Worm (Caenorhabditis elegans) whole organism, L3 larva: ENCODE measurements around the gene flp-11.

Experiments used
- ZK546.5 ChIP-seq: sonication (generic microtip); optimal IDR thresholded peaks from 2 replicates; lab custom pipeline; 2017; ENCODE audit warnings: missing biosample characterization, missing genetic modification characterization
- aly-2 ChIP-seq: fragments of 150-350 bp; optimal IDR thresholded peaks from 2 replicates; lab custom pipeline; 2014; ENCODE audit warnings: missing biosample characterization, missing genetic modification characterization
- ceh-16 ChIP-seq: sonication (generic microtip); optimal IDR thresholded peaks from 2 replicates; lab custom pipeline; 2017; ENCODE audit warnings: missing biosample characterization, missing genetic modification characterization
- ceh-28 ChIP-seq: fragments of 150-350 bp; optimal IDR thresholded peaks from 2 replicates; lab custom pipeline; 2014; ENCODE audit warnings: missing biosample characterization, missing genetic modification reagents, missing genetic modification characterization
- ceh-82 ChIP-seq: fragments of 150-350 bp; optimal IDR thresholded peaks from 2 replicates; lab custom pipeline; 2014; ENCODE audit warnings: missing biosample characterization, missing genetic modification characterization
- ceh-9 ChIP-seq: sonication (generic microtip); optimal IDR thresholded peaks from 2 replicates; lab custom pipeline; 2018; ENCODE audit warnings: missing biosample characterization, missing genetic modification characterization
- daf-12 ChIP-seq: fragments of 150-350 bp; optimal IDR thresholded peaks from 2 replicates; lab custom pipeline; 2014; ENCODE audit warnings: missing biosample characterization, missing genetic modification reagents, missing genetic modification characterization
- egl-5 ChIP-seq: fragments of 150-350 bp; optimal IDR thresholded peaks from 2 replicates; lab custom pipeline; 2017; ENCODE audit warnings: missing biosample characterization, missing genetic modification reagents, missing genetic modification characterization, inconsistent platforms
- elt-2 ChIP-seq: sonication (generic microtip); optimal IDR thresholded peaks from 2 replicates; lab custom pipeline; 2016; ENCODE audit warnings: missing genetic modification reagents, mild to moderate bottlenecking, missing genetic modification characterization, missing compliant biosample characterization
- elt-3 ChIP-seq, 3 experiments: fragments of 150-350 bp in 1 of 3; sonication (generic microtip) in 2 of 3; optimal IDR thresholded peaks; 2 replicates in 2 of 3; 4 replicates in 1 of 3; lab custom pipeline; 2014 to 2017; ENCODE audit warnings: missing biosample characterization in 3 of 3, missing genetic modification characterization in 3 of 3
- fkh-10 ChIP-seq: sonication (generic microtip); optimal IDR thresholded peaks from 2 replicates; lab custom pipeline; 2017; ENCODE audit warnings: missing biosample characterization, missing genetic modification reagents, missing genetic modification characterization
- fkh-2 ChIP-seq: fragments of 150-350 bp; optimal IDR thresholded peaks from 2 replicates; lab custom pipeline; 2014; ENCODE audit warnings: missing biosample characterization, missing genetic modification reagents, missing genetic modification characterization
- fos-1 ChIP-seq: fragments of 150-350 bp; optimal IDR thresholded peaks from 2 replicates; lab custom pipeline; 2014; ENCODE audit warnings: missing biosample characterization, missing genetic modification characterization
- hmg-11 ChIP-seq: sonication (generic microtip); optimal IDR thresholded peaks from 2 replicates; lab custom pipeline; 2016; ENCODE audit warnings: missing genetic modification characterization, missing compliant biosample characterization
- jun-1 ChIP-seq: fragments of 150-350 bp; optimal IDR thresholded peaks from 2 replicates; lab custom pipeline; 2014; ENCODE audit warnings: missing biosample characterization, missing genetic modification reagents, missing genetic modification characterization
- lin-15B ChIP-seq: fragments of 150-350 bp; optimal IDR thresholded peaks from 2 replicates; lab custom pipeline; 2014; ENCODE audit warnings: missing biosample characterization, missing genetic modification characterization
- lin-39 ChIP-seq: fragments of 150-350 bp; optimal IDR thresholded peaks from 2 replicates; lab custom pipeline; 2018; ENCODE audit warnings: missing biosample characterization, missing genetic modification reagents, missing genetic modification characterization
- lsy-12 ChIP-seq: sonication (generic microtip); optimal IDR thresholded peaks from 2 replicates; lab custom pipeline; 2016; ENCODE audit warnings: mild to moderate bottlenecking, missing genetic modification characterization, missing compliant biosample characterization
- mdl-1 ChIP-seq: fragments of 150-350 bp; optimal IDR thresholded peaks from 2 replicates; lab custom pipeline; 2014; ENCODE audit warnings: missing biosample characterization, missing genetic modification characterization
- mml-1 ChIP-seq: fragments of 150-350 bp; sonication (generic microtip); optimal IDR thresholded peaks from 3 replicates; lab custom pipeline; 2014; ENCODE audit warnings: missing biosample characterization, missing genetic modification characterization
- nfya-1 ChIP-seq: sonication (generic microtip); optimal IDR thresholded peaks from 2 replicates; lab custom pipeline; 2017; ENCODE audit warnings: missing genetic modification characterization, mild to moderate bottlenecking, missing compliant biosample characterization, antibody characterized with exemption, moderate library complexity; ENCODE audit not compliant: insufficient read depth
- nhr-11 ChIP-seq: fragments of 150-350 bp; optimal IDR thresholded peaks from 2 replicates; lab custom pipeline; 2014; ENCODE audit warnings: missing biosample characterization, missing genetic modification characterization
- nhr-12 ChIP-seq: fragments of 150-350 bp; optimal IDR thresholded peaks from 2 replicates; lab custom pipeline; 2014; ENCODE audit warnings: missing biosample characterization, missing genetic modification characterization
- nhr-23 ChIP-seq: fragments of 150-350 bp; optimal IDR thresholded peaks from 2 replicates; lab custom pipeline; 2014; ENCODE audit warnings: missing biosample characterization, missing genetic modification reagents, missing genetic modification characterization
- nhr-25 ChIP-seq: sonication (generic microtip); optimal IDR thresholded peaks from 2 replicates; lab custom pipeline; 2017; ENCODE audit warnings: missing biosample characterization, missing genetic modification characterization
- nhr-28 ChIP-seq: fragments of 150-350 bp; optimal IDR thresholded peaks from 2 replicates; lab custom pipeline; 2014; ENCODE audit warnings: missing biosample characterization, missing genetic modification characterization
- nhr-43 ChIP-seq: sonication (generic microtip); optimal IDR thresholded peaks from 2 replicates; lab custom pipeline; 2016; ENCODE audit warnings: mild to moderate bottlenecking, missing genetic modification characterization, missing compliant biosample characterization; ENCODE audit not compliant: poor library complexity, severe bottlenecking
- nhr-67 ChIP-seq: fragments of 150-350 bp; optimal IDR thresholded peaks from 2 replicates; lab custom pipeline; 2014; ENCODE audit warnings: missing biosample characterization, missing genetic modification characterization
- nhr-76 ChIP-seq: fragments of 150-350 bp; sonication (generic microtip); optimal IDR thresholded peaks from 5 replicates; lab custom pipeline; 2014; ENCODE audit warnings: missing biosample characterization, missing genetic modification characterization
- nhr-77 ChIP-seq: fragments of 150-350 bp; optimal IDR thresholded peaks from 2 replicates; lab custom pipeline; 2014; ENCODE audit warnings: missing biosample characterization, missing genetic modification characterization
- pha-4 ChIP-seq: fragments of 150-350 bp; optimal IDR thresholded peaks from 2 replicates; lab custom pipeline; 2014; ENCODE audit warnings: missing biosample characterization, missing genetic modification reagents, missing genetic modification characterization
- pqm-1 ChIP-seq: fragments of 150-350 bp; optimal IDR thresholded peaks from 2 replicates; lab custom pipeline; 2017; ENCODE audit warnings: missing biosample characterization, missing genetic modification characterization, inconsistent platforms
- sea-2 ChIP-seq: fragments of 150-350 bp; sonication (generic microtip); optimal IDR thresholded peaks from 4 replicates; lab custom pipeline; 2014; ENCODE audit warnings: missing biosample characterization, missing genetic modification reagents, missing genetic modification characterization
- skn-1 ChIP-seq: fragments of 150-350 bp; optimal IDR thresholded peaks from 2 replicates; lab custom pipeline; 2014; ENCODE audit warnings: missing biosample characterization, missing genetic modification characterization
- snpc-4 ChIP-seq: fragments of 150-350 bp; optimal IDR thresholded peaks from 2 replicates; lab custom pipeline; 2014; ENCODE audit warnings: missing biosample characterization, missing genetic modification characterization
- tbx-2 ChIP-seq: sonication (generic microtip); optimal IDR thresholded peaks from 2 replicates; lab custom pipeline; 2016; ENCODE audit warnings: mild to moderate bottlenecking, missing genetic modification characterization, missing compliant biosample characterization
- unc-39 ChIP-seq: sonication (generic microtip); optimal IDR thresholded peaks from 4 replicates; lab custom pipeline; 2017; ENCODE audit warnings: missing biosample characterization, missing genetic modification characterization
- zag-1 ChIP-seq: fragments of 150-350 bp; optimal IDR thresholded peaks from 2 replicates; lab custom pipeline; 2014; ENCODE audit warnings: missing biosample characterization, missing genetic modification characterization
- ztf-4 ChIP-seq: fragments of 150-350 bp; optimal IDR thresholded peaks from 2 replicates; lab custom pipeline; 2014; ENCODE audit warnings: missing biosample characterization, missing genetic modification characterization

Gene flp-11

ce11 chrX:4660268-4660880 lies 17.6 kb downstream of the flp-11 start, which contains the start of gene nhr-45:
nhr-45 (minus strand) TSS chrX:4660318.
- no peak for TF ChIP-seq nhr-67 (tag; lab: Kevin White, UChicago)
- TF ChIP-seq pqm-1 (tag; lab: Kevin White, UChicago), result peak; percentile 73
- no peak for TF ChIP-seq nhr-43 (tag; lab: Kevin White, UChicago)
- no peak for TF ChIP-seq aly-2 (tag; lab: Kevin White, UChicago)
- TF ChIP-seq ceh-9 (tag; lab: Kevin White, UChicago), result no peak
- TF ChIP-seq pha-4, result no peak
- TF ChIP-seq hmg-11 (tag; lab: Kevin White, UChicago), result no peak
- peak; percentile 60 for TF ChIP-seq elt-2
- TF ChIP-seq nhr-23 (tag; lab: Kevin White, UChicago), result no peak
- peak; percentile 50 for TF ChIP-seq fkh-10 (GFP tag; lab: Kevin White, UChicago)
- TF ChIP-seq zag-1 (tag; lab: Kevin White, UChicago), result no peak
- TF ChIP-seq egl-5 (tag; lab: Kevin White, UChicago), result no peak
- no peak for TF ChIP-seq skn-1 (tag; lab: Kevin White, UChicago)
- TF ChIP-seq nhr-12 (tag; lab: Kevin White, UChicago), result no peak
- TF ChIP-seq tbx-2 (tag; lab: Kevin White, UChicago), result no peak
- no peak for TF ChIP-seq mml-1 (tag; lab: Kevin White, UChicago)
- no peak for TF ChIP-seq lin-15B
- TF ChIP-seq nhr-76 (tag; lab: Kevin White, UChicago), result no peak

- TF ChIP-seq elt-2 (peak; percentile 40), ceh-28 (tag; lab: Kevin White, UChicago) (no peak)
Measured at ce11 chrX:4658706-4659105, 19.2 kb downstream of the flp-11 start.

- TF ChIP-seq fos-1 (tag; lab: Kevin White, UChicago) (no peak), ceh-82 (no peak), ZK546.5 (no peak), elt-3 (tag; optimal IDR thresholded peaks at IDR 0.05; lab: Kevin White, UChicago) (no peak), unc-39 (tag; lab: Kevin White, UChicago) (no peak), ceh-9 (tag; lab: Kevin White, UChicago) (no peak), ztf-4 (no peak), snpc-4 (no peak), nhr-28 (no peak), tbx-2 (tag; lab: Kevin White, UChicago) (no peak), nhr-11 (tag; lab: Kevin White, UChicago) (no peak), hmg-11 (tag; lab: Kevin White, UChicago) (no peak), fkh-2 (tag; lab: Kevin White, UChicago) (no peak), nhr-77 (tag; lab: Kevin White, UChicago) (no peak), pha-4 (no peak), lin-39 (tag; lab: Kevin White, UChicago) (no peak)
- TF ChIP-seq, all 47 proteins: peak for 0
Measured at ce11 chrX:4658303-4658702, 19.6 kb downstream of the flp-11 start.

- TF ChIP-seq skn-1 (tag; lab: Kevin White, UChicago) (no peak), daf-12 (tag; lab: Kevin White, UChicago) (no peak), zag-1 (tag; lab: Kevin White, UChicago) (no peak), fkh-2 (tag; lab: Kevin White, UChicago) (no peak), aly-2 (tag; lab: Kevin White, UChicago) (no peak), lin-39 (tag; lab: Kevin White, UChicago) (no peak), mdl-1 (no peak), unc-39 (tag; lab: Kevin White, UChicago) (no peak), nhr-28 (no peak), nhr-23 (tag; lab: Kevin White, UChicago) (no peak), nfya-1 (tag; lab: Kevin White, UChicago) (no peak), lsy-12 (tag; lab: Kevin White, UChicago) (no peak), elt-3 (tag; optimal IDR thresholded peaks at IDR 0.05; lab: Kevin White, UChicago) (no peak), ceh-9 (tag; lab: Kevin White, UChicago) (no peak), nhr-25 (tag; lab: Kevin White, UChicago) (no peak), jun-1 (tag; lab: Kevin White, UChicago) (no peak), nhr-67 (tag; lab: Kevin White, UChicago) (no peak), ceh-16 (tag; lab: Kevin White, UChicago) (no peak), sea-2 (GFP tag; lab: Kevin White, UChicago) (no peak), tbx-2 (tag; lab: Kevin White, UChicago) (no peak)
Measured at ce11 chrX:4657577-4657976, 20.4 kb downstream of the flp-11 start.
